Worm (Caenorhabditis elegans) whole organism, dauer: ENCODE data around the gene F23D12.7.

Source experiments
- unc-62 ChIP-seq: sonication (generic microtip); optimal IDR thresholded peaks from 2 replicates; lab custom pipeline; 2017; ENCODE audit warnings: missing biosample characterization, missing genetic modification reagents, missing genetic modification characterization

Gene F23D12.7

DNA sequence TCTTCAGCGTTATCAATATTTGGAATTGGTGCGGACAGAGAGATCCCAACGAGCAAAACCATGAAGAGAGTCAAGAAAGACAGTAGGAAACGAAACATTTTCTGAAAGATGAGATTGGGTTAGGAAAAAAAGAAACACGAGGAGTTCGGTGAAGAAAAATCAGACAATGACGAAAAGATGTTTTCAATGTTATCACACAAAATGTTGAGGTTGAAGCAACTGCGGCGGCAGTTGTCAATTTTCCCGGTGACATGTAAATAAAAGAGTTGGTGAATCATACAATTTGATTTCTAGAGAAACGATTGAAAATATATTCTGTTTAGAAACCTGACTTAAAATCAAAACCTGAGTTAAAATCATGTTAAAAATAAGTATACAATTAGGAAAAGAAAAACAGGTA is at the start of gene F23D12.7:
Gene F23D12.7 (minus strand): TSS at position 101 of the 400 bp plus-strand sequence.
- no peak for TF ChIP-seq unc-62 (GFP tag; lab: Kevin White, UChicago)

DNA sequence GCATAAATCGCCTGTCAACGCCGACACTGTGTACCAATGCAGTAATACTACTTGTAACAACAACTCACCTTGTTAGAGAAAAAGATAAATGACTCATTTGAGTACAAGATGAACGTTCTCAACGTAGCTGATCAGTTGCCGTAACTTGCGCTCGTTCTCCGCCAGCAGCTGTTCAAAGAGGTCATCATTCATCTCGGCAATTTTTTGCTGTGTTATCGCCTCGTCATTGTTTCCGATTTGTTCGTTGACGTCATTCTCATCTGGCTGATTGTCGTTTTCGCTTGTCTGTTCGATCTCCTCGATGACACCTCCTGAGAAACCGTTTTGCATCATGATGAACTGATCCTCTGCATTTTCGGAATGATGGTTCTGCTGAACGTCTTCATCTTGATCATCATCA is 49.6 kb upstream of the F23D12.7 start:
- TF ChIP-seq unc-62 (GFP tag; lab: Kevin White, UChicago), result no peak

DNA sequence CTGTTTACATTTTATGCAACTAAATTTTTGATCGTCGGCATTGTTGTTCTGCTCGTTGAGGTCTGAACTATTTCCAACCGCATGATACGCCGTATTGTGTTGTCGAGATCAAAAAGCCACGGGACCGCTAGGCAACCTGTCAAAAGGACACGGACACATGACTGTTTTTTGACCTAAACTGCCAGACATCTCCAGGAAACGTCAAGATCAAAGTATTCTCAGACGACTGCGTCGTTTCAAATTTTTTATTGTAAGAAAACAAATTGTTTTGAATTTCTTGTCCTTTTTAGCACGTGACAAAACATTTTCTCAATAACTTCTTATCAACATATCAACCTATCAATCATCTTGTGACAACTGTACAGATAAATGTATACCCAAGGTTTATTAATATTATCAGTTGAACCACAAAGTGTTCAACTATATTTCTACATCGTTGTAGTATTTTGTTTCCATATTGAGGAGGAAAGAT is 48.5 kb upstream of the F23D12.7 start:
- no peak for TF ChIP-seq unc-62 (GFP tag; lab: Kevin White, UChicago)

DNA sequence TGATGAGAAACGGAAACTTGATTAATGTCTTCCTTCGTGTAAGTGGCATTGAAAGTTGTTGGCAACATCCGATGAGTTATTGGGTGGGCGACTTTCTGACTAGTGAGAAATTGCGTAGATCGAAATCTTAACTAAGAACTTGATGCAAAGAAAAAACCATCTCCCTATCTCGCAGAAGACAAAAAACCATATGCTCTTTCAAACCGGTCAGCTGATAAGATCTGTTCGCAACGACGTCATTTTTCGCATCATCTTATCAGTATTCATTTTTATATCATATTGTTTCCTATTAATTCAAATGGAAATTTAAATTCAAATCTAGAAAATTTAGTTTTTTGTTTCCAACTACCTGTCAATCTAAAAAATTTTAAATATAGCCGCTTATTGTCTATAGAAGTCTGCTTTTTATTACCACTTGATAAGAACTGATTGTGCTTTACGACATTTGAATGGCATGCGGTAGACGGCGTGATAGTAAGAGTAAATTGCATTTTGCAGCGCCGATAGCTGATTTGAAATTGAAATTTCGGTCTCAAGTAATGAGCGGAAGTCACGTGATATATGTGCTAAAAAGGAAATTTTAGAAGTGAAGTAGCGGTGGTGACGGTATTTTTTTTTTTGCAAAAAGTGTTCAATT is 46.9 kb upstream of the F23D12.7 start:
- TF ChIP-seq unc-62 (GFP tag; lab: Kevin White, UChicago), result no peak

DNA sequence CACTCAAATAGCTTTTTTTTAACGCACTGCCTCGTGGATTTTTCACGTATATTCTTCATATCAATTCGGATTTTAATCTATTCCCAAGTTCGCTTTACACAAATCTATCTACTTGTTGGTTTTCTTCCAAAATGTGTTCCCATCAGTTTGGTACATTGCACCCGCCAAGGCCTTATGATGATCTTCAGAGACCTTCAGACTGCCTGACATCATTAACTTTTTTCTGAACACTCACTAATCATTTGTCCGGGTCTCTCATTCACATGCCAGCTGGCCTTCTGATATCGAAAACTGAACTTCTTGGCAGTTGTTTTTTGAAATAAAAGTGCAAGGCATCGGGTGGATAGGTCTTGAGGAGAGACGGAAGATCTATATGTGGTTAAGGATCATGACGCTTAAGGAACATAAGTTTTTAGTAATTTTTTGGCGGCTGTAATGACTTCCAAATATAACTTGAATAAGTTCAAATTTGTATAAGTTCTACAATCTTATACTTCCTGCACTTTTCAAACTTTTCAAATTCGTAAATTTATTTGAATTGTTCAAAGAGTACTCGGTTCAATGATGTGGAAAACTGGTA is 46.3 kb upstream of the F23D12.7 start:
- TF ChIP-seq unc-62 (GFP tag; lab: Kevin White, UChicago), result no peak

DNA sequence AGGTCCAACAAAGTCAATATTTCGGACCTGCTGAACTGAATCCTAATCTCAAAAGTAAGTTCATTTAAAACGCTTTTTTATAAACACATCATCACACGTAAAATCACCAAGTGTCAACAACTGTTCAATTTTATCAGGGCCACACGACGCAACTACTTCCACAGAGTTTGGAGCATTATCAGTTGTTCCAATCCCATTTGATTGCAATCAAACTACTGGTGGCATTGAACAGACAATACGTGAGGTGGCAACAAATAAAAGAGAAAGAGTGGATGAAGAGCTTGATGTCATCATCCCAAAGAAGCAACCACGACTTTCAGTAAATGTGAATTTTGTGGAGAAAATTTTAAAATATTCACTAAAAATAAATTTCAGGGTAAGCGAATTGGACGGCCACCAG is 42.9 kb upstream of the F23D12.7 start:
- no peak for TF ChIP-seq unc-62 (GFP tag; lab: Kevin White, UChicago)

DNA sequence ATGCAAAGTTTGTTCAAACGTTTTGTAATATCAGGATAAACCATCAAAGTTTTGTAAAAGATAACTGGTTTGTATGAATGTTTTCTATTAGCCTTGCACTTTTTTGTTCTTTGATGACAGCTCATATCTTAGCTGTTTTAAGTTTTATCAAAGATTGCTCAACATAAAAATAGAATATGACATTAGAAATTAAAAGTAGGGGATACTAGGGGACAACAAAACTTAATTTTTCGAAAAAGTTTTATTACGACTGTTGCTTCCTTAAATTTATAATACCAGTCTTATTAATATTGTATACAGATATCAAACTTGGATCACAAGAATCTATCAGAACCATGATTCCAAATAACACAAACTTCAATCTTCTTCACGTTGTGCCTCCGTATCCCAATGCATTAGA is 42.1 kb upstream of the F23D12.7 start, which contains the start of gene ztf-14:
Gene ztf-14 (plus strand): TSS at position 301 of the 400 bp plus-strand sequence.
- no peak for TF ChIP-seq unc-62 (GFP tag; lab: Kevin White, UChicago)

DNA sequence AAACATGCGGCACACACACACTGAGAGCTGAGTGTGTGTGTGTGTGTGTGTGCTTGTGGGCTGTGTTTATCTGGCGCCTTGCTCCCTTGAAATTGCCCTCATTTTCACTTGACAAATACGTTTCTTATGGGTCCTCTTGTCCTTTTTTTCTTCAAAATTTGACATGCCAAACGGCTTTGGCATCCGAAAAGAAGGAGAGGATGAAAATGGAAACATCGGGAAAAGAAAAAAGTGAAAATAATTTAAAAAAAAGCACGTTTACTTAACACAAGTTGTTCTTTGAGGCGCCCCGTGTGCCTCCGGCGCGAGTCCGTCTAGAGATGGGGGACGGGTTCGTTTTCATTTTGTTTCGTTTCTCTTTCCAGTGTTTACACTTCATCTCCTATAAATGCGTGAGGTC is 41.4 kb upstream of the F23D12.7 start:
- no peak for TF ChIP-seq unc-62 (GFP tag; lab: Kevin White, UChicago)

DNA sequence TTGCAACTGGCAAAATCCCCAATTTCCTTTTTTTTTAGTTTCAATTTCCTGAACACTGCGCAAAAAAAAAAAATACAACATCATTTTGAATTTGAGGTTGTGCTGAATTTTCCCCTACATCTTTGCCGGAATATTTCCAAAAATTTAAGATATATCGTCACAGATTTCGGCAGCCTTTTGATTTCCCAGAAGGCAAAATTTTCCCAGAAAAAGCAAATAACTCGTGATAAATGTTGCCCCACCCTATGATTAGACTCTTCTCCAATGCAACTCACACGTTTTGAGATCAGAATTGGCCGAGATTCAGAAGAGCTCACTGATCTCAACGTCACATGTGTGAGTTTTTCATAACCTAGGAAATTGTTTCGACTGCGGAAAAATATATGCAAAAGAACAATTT is 38.8 kb upstream of the F23D12.7 start:
- TF ChIP-seq unc-62 (GFP tag; lab: Kevin White, UChicago), result no peak

DNA sequence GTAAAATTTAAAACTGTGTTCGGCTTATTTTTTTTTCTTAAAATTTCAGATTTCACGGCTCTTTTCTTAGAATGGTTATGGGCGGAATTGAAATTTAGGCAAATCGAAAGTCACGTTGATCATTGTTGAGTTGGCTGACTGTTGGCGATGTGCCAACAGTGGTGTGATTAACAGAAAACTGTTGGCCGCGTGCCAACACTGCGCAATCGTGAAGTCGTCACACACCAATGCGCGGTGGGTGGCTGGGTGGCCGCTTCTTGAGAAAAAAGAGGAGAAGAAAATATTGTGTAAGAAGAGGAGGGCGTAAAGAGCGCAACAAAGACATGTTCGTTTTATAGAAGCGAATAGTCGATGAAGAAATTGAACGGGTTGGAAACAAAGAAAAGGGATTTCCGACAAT is 37.5 kb upstream of the F23D12.7 start:
- no peak for TF ChIP-seq unc-62 (GFP tag; lab: Kevin White, UChicago)

DNA sequence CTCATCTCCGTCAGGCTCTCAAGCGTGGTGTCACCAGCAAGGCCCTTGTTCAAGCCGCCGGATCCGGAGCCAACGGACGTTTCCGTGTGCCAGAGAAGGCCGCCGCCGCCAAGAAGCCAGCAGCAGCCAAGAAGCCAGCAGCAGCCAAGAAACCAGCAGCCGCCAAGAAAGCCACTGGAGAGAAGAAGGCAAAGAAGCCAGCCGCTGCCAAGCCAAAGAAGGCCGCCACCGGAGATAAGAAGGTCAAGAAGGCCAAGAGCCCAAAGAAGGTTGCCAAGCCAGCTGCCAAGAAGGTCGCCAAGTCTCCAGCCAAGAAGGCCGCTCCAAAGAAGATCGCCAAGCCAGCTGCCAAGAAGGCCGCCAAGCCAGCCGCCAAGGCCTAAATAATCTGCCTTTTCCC is 36.9 kb upstream of the F23D12.7 start:
- TF ChIP-seq unc-62 (GFP tag; lab: Kevin White, UChicago), result no peak

DNA sequence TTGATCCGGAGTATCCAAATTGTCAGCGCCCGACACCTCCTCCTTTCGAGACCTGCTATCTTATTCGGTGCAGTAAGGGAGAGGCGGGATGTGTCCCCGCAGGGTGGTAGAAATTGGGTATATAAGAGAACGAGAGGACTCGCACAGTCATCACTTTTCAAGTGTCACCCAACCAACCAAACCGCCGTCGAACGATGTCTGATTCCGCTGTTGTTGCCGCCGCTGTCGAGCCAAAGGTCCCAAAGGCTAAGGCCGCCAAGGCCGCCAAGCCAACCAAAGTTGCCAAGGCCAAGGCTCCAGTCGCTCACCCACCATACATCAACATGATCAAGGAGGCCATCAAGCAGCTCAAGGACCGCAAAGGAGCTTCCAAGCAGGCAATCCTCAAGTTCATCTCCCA is 36.3 kb upstream of the F23D12.7 start, which contains the start of gene his-24:
Gene his-24 (plus strand): TSS at position 150 of the 400 bp plus-strand sequence.
- no peak for TF ChIP-seq unc-62 (GFP tag; lab: Kevin White, UChicago)

DNA sequence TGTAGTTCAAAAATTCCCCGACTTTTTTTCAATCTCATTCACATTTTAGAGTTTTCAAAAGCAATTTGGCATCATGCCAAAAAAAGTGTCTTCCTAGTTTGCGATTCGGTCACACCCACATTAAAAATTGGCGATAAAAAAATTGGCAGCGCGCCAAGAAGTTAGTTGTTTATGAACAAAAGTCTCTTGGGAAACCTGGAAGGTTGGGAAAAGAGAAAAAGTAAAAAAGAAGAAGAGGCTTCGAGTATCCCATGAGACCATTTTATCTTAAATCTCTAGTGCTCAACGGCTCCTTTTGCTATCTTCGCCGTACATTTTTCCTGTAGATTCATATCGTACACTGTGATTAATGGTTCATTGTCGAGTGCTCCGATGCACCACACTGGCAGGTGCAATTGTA is 34.2 kb upstream of the F23D12.7 start:
- no peak for TF ChIP-seq unc-62 (GFP tag; lab: Kevin White, UChicago)

DNA sequence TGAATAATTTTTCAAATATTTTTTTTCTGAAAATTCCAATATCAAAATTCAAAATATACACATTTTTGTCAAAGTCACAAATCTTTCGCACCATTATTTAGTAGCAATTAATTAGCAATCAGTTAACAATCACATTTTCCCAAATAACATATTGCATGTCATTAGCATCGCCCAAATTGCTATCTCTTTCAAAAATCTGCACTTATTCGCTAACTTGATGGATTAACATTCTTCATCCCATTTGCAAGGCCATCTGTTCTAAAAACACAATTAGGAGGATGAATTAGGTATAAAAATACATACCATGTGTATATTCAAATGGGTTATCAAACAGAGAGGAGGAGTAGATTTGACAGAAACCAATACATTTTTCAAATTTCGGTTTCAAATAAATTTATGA is 33.7 kb upstream of the F23D12.7 start:
- TF ChIP-seq unc-62 (GFP tag; lab: Kevin White, UChicago), result no peak

DNA sequence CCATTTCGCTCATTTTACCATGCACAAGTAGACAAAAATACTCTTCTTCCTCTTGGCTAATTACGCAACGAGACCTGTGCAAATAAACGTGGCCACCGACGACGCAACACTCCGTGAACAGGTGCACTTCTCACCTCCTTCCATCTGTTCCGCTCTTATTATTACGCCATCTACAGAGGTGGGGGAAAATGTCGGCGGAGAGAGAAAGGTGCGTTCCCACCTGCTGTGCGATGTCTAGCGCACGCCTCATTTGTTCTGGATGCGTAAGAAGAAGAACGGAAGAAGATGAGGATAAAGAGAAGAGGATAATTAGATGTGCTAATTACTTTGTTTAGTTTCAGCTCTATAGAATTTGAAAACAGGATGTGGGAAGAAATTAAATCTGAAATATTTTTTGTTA is 32.9 kb upstream of the F23D12.7 start:
- TF ChIP-seq unc-62 (GFP tag; lab: Kevin White, UChicago), result no peak

DNA sequence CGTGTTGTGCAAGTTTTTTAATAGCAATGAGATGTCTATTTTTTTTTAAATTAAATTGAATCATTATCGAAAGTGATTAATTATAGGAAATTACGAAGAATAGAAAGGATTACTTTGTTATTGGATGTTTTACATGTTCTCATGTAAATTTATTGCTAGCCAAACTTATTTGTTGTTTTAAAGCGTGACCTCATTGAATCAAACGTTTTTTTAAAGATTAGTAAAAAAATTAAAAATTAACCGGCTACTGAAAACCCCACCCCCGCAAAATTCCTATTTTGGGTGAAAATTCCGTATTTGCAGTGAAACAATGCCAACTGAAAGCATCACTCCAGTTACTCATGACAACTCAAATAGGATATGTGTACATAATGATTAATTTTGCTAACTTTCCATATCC is 31.2 kb upstream of the F23D12.7 start, which contains the start of gene M163.8:
Gene M163.8 (plus strand): TSS at position 301 of the 400 bp plus-strand sequence.
- no peak for TF ChIP-seq unc-62 (GFP tag; lab: Kevin White, UChicago)

DNA sequence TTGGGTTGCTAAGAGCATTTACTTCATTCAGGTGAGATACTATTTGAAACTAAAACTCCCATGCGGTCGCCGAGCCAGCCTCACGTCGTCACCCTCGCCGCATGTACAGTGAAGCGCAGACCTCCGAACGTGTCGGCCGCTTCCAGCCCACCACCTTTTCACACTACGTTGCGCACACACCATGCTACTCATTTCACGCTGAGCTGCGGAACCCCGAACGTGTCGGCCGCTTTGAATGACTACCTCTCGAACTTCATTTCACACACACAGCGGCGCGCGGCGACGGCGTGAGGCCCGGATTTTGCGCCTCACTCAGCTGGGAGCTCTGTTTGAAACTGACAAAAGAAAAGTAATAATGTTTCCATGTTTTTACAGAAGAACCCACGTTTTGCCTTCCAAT is 28.0 kb upstream of the F23D12.7 start:
- TF ChIP-seq unc-62 (GFP tag; lab: Kevin White, UChicago), result no peak
